Worm (Caenorhabditis elegans) whole organism, L4/young adult: ENCODE measurements around the gene cyp-35C1.

Source experiments
- W03F9.2 ChIP-seq: fragments of 150-350 bp; optimal IDR thresholded peaks from 2 replicates; lab custom pipeline; 2014; ENCODE audit warnings: missing biosample characterization, missing genetic modification characterization
- him-1 ChIP-seq: sonication (generic microtip); optimal IDR thresholded peaks from 2 replicates; lab custom pipeline; 2016; ENCODE audit warnings: missing genotype, missing genetic modification reagents, missing genetic modification characterization, missing compliant biosample characterization

DNA sequence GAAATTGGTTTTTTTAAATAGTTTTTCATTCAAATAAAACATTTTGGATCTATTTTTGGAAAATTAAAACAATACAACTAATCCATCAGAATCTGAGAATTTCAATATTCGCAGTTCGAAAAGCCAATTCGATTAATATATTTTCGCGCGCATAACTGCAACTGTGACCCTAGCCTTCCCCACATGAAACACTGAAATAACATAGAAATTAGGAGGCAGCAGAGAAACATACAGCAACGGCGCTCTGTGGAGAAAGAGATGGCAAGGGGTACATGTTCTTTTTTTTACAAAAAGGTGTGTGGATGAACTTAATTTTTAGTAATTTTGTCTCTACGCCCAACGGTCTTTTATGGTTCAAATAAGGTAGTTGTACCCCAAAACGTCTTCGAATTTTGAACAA is 18.1 kb downstream of the cyp-35C1 start:
- TF ChIP-seq him-1 (tag; lab: Kevin White, UChicago) = no peak
- no peak for TF ChIP-seq W03F9.2 (tag; lab: Kevin White, UChicago)
